Fruit fly (Drosophila melanogaster) whole organism, embryonic: ENCODE measurements around the gene AP-1sigma.

Experiments used
- Antp ChIP-seq: fragments of 200-800 bp; sonication (Bioruptor generic); optimal IDR thresholded peaks from 3 replicates; lab custom pipeline; 2016; ENCODE audit warnings: missing biosample characterization, missing genetic modification characterization
- B-H1 ChIP-seq: fragments of 200-800 bp; sonication (Bioruptor generic); IDR thresholded peaks from 3 replicates; pipeline ENCODE4 v1.3.6; 2022; ENCODE audit warnings: missing biosample characterization, missing genetic modification characterization
- CG10543 ChIP-seq: fragments of 200-800 bp; sonication (Bioruptor generic); optimal IDR thresholded peaks from 3 replicates; lab custom pipeline; 2017; ENCODE audit warnings: missing biosample characterization, mild to moderate bottlenecking, missing genetic modification characterization, moderate library complexity
- CG10654 ChIP-seq: fragments of 200-800 bp; sonication (Bioruptor generic); optimal IDR thresholded peaks from 2 replicates; lab custom pipeline; 2016; ENCODE audit warnings: missing biosample characterization, missing genetic modification characterization
- CG10959 ChIP-seq: fragments of 200-800 bp; sonication (Bioruptor generic); IDR thresholded peaks from 2 replicates; pipeline ENCODE4 v1.3.6; 2022; ENCODE audit warnings: missing biosample characterization, missing genetic modification characterization
- CG11247 ChIP-seq: fragments of 200-800 bp; sonication (Bioruptor generic); IDR thresholded peaks from 2 replicates; pipeline ENCODE4 v1.3.6; 2022; ENCODE audit warnings: missing biosample characterization, missing genetic modification characterization
- CG12071 ChIP-seq: fragments of 200-800 bp; sonication (Bioruptor generic); optimal IDR thresholded peaks from 3 replicates; lab custom pipeline; 2018; ENCODE audit warnings: missing biosample characterization, mild to moderate bottlenecking, missing genetic modification characterization
- CG12219 ChIP-seq: fragments of 200-800 bp; sonication (Bioruptor generic); optimal IDR thresholded peaks from 3 replicates; lab custom pipeline; 2018; ENCODE audit warnings: missing biosample characterization, mild to moderate bottlenecking, missing genetic modification characterization
- CG12391 ChIP-seq: fragments of 200-800 bp; sonication (Bioruptor generic); optimal IDR thresholded peaks from 3 replicates; lab custom pipeline; 2018; ENCODE audit warnings: missing biosample characterization, mild to moderate bottlenecking, missing genetic modification characterization, moderate library complexity
- CG12659 ChIP-seq: fragments of 200-800 bp; sonication (Bioruptor generic); optimal IDR thresholded peaks from 3 replicates; lab custom pipeline; 2017; ENCODE audit warnings: mild to moderate bottlenecking, missing biosample characterization, missing genetic modification reagents, missing genetic modification characterization
- CG17361 ChIP-seq: fragments of 200-800 bp; sonication (Bioruptor generic); IDR thresholded peaks from 3 replicates; pipeline ENCODE4 v1.3.6; 2022; ENCODE audit warnings: missing biosample characterization, missing genetic modification characterization
- CG2678 ChIP-seq: fragments of 200-800 bp; sonication (Bioruptor generic); optimal IDR thresholded peaks from 3 replicates; lab custom pipeline; 2019; ENCODE audit warnings: missing biosample characterization, mild to moderate bottlenecking, missing genetic modification characterization, moderate library complexity
- CG2712 ChIP-seq: fragments of 200-800 bp; optimal IDR thresholded peaks from 3 replicates; lab custom pipeline; 2019; ENCODE audit warnings: missing biosample characterization, mild to moderate bottlenecking, missing genetic modification characterization, moderate library complexity
- CG32532 ChIP-seq: fragments of 200-800 bp; sonication (Bioruptor generic); IDR thresholded peaks from 2 replicates; pipeline ENCODE4 v1.3.6; 2022; ENCODE audit warnings: missing biosample characterization, missing genetic modification characterization
- CG4707 ChIP-seq: fragments of 200-800 bp; sonication (Bioruptor generic); optimal IDR thresholded peaks from 2 replicates; lab custom pipeline; 2018; ENCODE audit warnings: missing biosample characterization, mild to moderate bottlenecking, missing genetic modification characterization, moderate library complexity
- CG4820 ChIP-seq: fragments of 200-800 bp; sonication (Bioruptor generic); optimal IDR thresholded peaks from 3 replicates; lab custom pipeline; 2016; ENCODE audit warnings: missing biosample characterization, missing genetic modification characterization
- CG6254 ChIP-seq: fragments of 200-800 bp; sonication (Bioruptor generic); optimal IDR thresholded peaks from 3 replicates; lab custom pipeline; 2017; ENCODE audit warnings: mild to moderate bottlenecking, missing biosample characterization, missing genetic modification reagents, missing genetic modification characterization
- CG6272 ChIP-seq: fragments of 200-800 bp; sonication (Bioruptor generic); IDR thresholded peaks from 2 replicates; pipeline ENCODE4 v1.3.6; 2022; ENCODE audit warnings: missing biosample characterization, missing genetic modification characterization
- CG6689 ChIP-seq: fragments of 200-800 bp; sonication (Bioruptor generic); IDR thresholded peaks from 2 replicates; pipeline ENCODE4 v1.3.6; 2022; ENCODE audit warnings: missing biosample characterization, missing genetic modification characterization
- CG8089 ChIP-seq: fragments of 200-800 bp; sonication (Bioruptor generic); optimal IDR thresholded peaks from 3 replicates; lab custom pipeline; 2016; ENCODE audit warnings: missing biosample characterization, missing genetic modification characterization
- Drgx ChIP-seq: fragments of 200-800 bp; sonication (Bioruptor generic); IDR thresholded peaks from 2 replicates; pipeline ENCODE4 v1.3.6; 2022; ENCODE audit warnings: missing biosample characterization, missing genetic modification characterization
- E2f2 ChIP-seq: fragments of 200-800 bp; sonication (Bioruptor generic); IDR thresholded peaks from 2 replicates; pipeline ENCODE4 v1.3.6; 2022; ENCODE audit warnings: missing biosample characterization, missing genetic modification characterization
- HLH3B ChIP-seq: fragments of 200-800 bp; sonication (Bioruptor generic); IDR thresholded peaks from 2 replicates; pipeline ENCODE4 v1.3.6; 2022; ENCODE audit warnings: missing biosample characterization, missing genetic modification characterization
- Jarid2 ChIP-seq: fragments of 200-800 bp; sonication (Bioruptor generic); optimal IDR thresholded peaks from 3 replicates; lab custom pipeline; 2017; ENCODE audit warnings: mild to moderate bottlenecking, missing biosample characterization, missing genetic modification reagents, missing genetic modification characterization
- Neu2 ChIP-seq: fragments of 200-800 bp; sonication (Bioruptor generic); optimal IDR thresholded peaks from 3 replicates; lab custom pipeline; 2016; ENCODE audit warnings: missing biosample characterization, missing genetic modification characterization, borderline replicate concordance
- Nf-YB ChIP-seq: fragments of 200-800 bp; sonication (Bioruptor generic); optimal IDR thresholded peaks from 3 replicates; lab custom pipeline; 2019; ENCODE audit warnings: missing biosample characterization, mild to moderate bottlenecking, missing genetic modification characterization, moderate library complexity
- Ptx1 ChIP-seq: fragments of 200-800 bp; sonication (Bioruptor generic); IDR thresholded peaks from 2 replicates; pipeline ENCODE4 v1.3.6; 2022; ENCODE audit warnings: missing biosample characterization, missing genetic modification characterization
- Rfx ChIP-seq: fragments of 200-800 bp; sonication (Bioruptor generic); IDR thresholded peaks from 2 replicates; pipeline ENCODE4 v1.3.6; 2022; ENCODE audit warnings: missing biosample characterization, missing genetic modification characterization
- Spps ChIP-seq: fragments of 200-800 bp; sonication (Bioruptor generic); optimal IDR thresholded peaks from 2 replicates; lab custom pipeline; 2018; ENCODE audit warnings: missing biosample characterization, mild to moderate bottlenecking, missing genetic modification characterization
- TFAM ChIP-seq: fragments of 200-800 bp; sonication (Bioruptor generic); optimal IDR thresholded peaks from 2 replicates; lab custom pipeline; 2017; ENCODE audit warnings: missing biosample characterization, missing genetic modification characterization, inconsistent platforms
- ara ChIP-seq: fragments of 200-800 bp; sonication (Bioruptor generic); IDR thresholded peaks from 2 replicates; pipeline ENCODE4 v1.3.6; 2022; ENCODE audit warnings: missing biosample characterization, missing genetic modification characterization
- ase ChIP-seq: fragments of 200-800 bp; sonication (Bioruptor generic); IDR thresholded peaks from 3 replicates; pipeline ENCODE4 v1.3.6; 2022; ENCODE audit warnings: missing biosample characterization, missing genetic modification characterization
- bowl ChIP-seq: fragments of 200-800 bp; sonication (Bioruptor generic); IDR thresholded peaks from 2 replicates; pipeline ENCODE4 v1.3.6; 2022; ENCODE audit warnings: missing biosample characterization, missing genetic modification characterization
- bsh ChIP-seq, 2 experiments: fragments of 200-800 bp; sonication (Bioruptor generic); optimal IDR thresholded peaks; 2 replicates each; lab custom pipeline; 2017 to 2018; ENCODE audit warnings: mild to moderate bottlenecking in 2 of 2, missing biosample characterization in 2 of 2, missing genetic modification characterization in 2 of 2, moderate library complexity in 1 of 2
- cad ChIP-seq: fragments of >200 bp; optimal IDR thresholded peaks from 2 replicates; lab custom pipeline; 2017; ENCODE audit warnings: missing biosample characterization, missing genetic modification characterization
- crp ChIP-seq, 2 experiments: fragments of 200-800 bp; sonication (Bioruptor generic); optimal IDR thresholded peaks; 2 replicates in 1 of 2; 3 replicates in 1 of 2; lab custom pipeline; 2017; ENCODE audit warnings: missing biosample characterization in 2 of 2, missing genetic modification characterization in 2 of 2, mild to moderate bottlenecking in 1 of 2, moderate library complexity in 1 of 2
- disco-r ChIP-seq: fragments of 200-800 bp; sonication (Bioruptor generic); optimal IDR thresholded peaks from 2 replicates; lab custom pipeline; 2016; ENCODE audit warnings: missing biosample characterization, missing genetic modification characterization
- fd102C ChIP-seq: fragments of 200-800 bp; sonication (Bioruptor generic); optimal IDR thresholded peaks from 2 replicates; lab custom pipeline; 2018; ENCODE audit warnings: missing biosample characterization, mild to moderate bottlenecking, missing genetic modification characterization, moderate library complexity
- fu2 ChIP-seq: fragments of 200-800 bp; sonication (Bioruptor generic); optimal IDR thresholded peaks from 2 replicates; lab custom pipeline; 2016; ENCODE audit warnings: missing biosample characterization, missing genetic modification characterization
- gce ChIP-seq: fragments of 200-800 bp; sonication (Bioruptor generic); IDR thresholded peaks from 3 replicates; pipeline ENCODE4 v1.3.6; 2022; ENCODE audit warnings: missing biosample characterization, missing genetic modification characterization
- grn ChIP-seq: fragments of 200-800 bp; sonication (Bioruptor generic); optimal IDR thresholded peaks from 3 replicates; lab custom pipeline; 2017; ENCODE audit warnings: missing biosample characterization, missing genetic modification characterization
- jing ChIP-seq: fragments of 200-800 bp; sonication (Bioruptor generic); optimal IDR thresholded peaks from 2 replicates; lab custom pipeline; 2018; ENCODE audit warnings: missing biosample characterization, mild to moderate bottlenecking, missing genetic modification characterization
- kah ChIP-seq: fragments of 200-800 bp; sonication (Bioruptor generic); optimal IDR thresholded peaks from 2 replicates; lab custom pipeline; 2018; ENCODE audit warnings: missing biosample characterization, mild to moderate bottlenecking, missing genetic modification characterization
- pfk ChIP-seq: fragments of 200-800 bp; sonication (Bioruptor generic); optimal IDR thresholded peaks from 2 replicates; lab custom pipeline; 2018; ENCODE audit warnings: missing biosample characterization, mild to moderate bottlenecking, missing genetic modification characterization, moderate library complexity
- rib ChIP-seq: fragments of 200-800 bp; sonication (Bioruptor generic); IDR thresholded peaks from 2 replicates; pipeline ENCODE4 v1.3.6; 2022; ENCODE audit warnings: missing biosample characterization, missing genetic modification characterization
- shn ChIP-seq: fragments of 200-800 bp; sonication (Bioruptor generic); optimal IDR thresholded peaks from 3 replicates; lab custom pipeline; 2016; ENCODE audit warnings: missing biosample characterization, missing genetic modification characterization
- sisA ChIP-seq: fragments of 200-800 bp; sonication (Bioruptor generic); IDR thresholded peaks from 2 replicates; pipeline ENCODE4 v1.3.6; 2022; ENCODE audit warnings: missing biosample characterization, missing genetic modification characterization
- slbo ChIP-seq: fragments of 200-800 bp; sonication (Bioruptor generic); IDR thresholded peaks from 2 replicates; pipeline ENCODE4 v1.3.6; 2022; ENCODE audit warnings: missing biosample characterization, missing genetic modification characterization
- slou ChIP-seq: fragments of 200-800 bp; sonication (Bioruptor generic); optimal IDR thresholded peaks from 3 replicates; lab custom pipeline; 2016; ENCODE audit warnings: missing biosample characterization, missing genetic modification characterization
- sug ChIP-seq: fragments of 200-800 bp; optimal IDR thresholded peaks from 2 replicates; lab custom pipeline; 2019; ENCODE audit warnings: missing biosample characterization, mild to moderate bottlenecking, missing genetic modification characterization, moderate library complexity
- tup ChIP-seq: fragments of 200-800 bp; sonication (Bioruptor generic); optimal IDR thresholded peaks from 2 replicates; lab custom pipeline; 2016; ENCODE audit warnings: missing biosample characterization, mild to moderate bottlenecking, missing genetic modification characterization, moderate library complexity
- zfh2 ChIP-seq: fragments of 200-800 bp; sonication (Bioruptor generic); optimal IDR thresholded peaks from 2 replicates; lab custom pipeline; 2016; ENCODE audit warnings: missing biosample characterization, missing genetic modification characterization

The AP-1sigma gene

dm6 chr3R:23927429-23927828 lies 31.0 kb upstream of the AP-1sigma start, which contains the start of gene CG13601:
TSS of gene CG13601 (minus strand) at chr3R:23927634.
- TF ChIP-seq gce (GFP tag; lab: Robert Waterston, UW) (no peak), CG32532 (GFP tag; lab: Robert Waterston, UW) (peak; percentile 41), CG11247 (GFP tag; lab: Robert Waterston, UW) (peak; percentile 52), CG4820 (GFP tag; lab: Kevin White, UChicago) (peak; percentile 13), bowl (GFP tag; lab: Robert Waterston, UW) (no peak), E2f2 (peak; percentile 43), tup (GFP tag; lab: Kevin White, UChicago) (no peak), CG17361 (GFP tag; lab: Robert Waterston, UW) (no peak), sisA (GFP tag; lab: Robert Waterston, UW) (no peak), slbo (GFP tag; lab: Robert Waterston, UW) (peak; percentile 77), Spps (tag; lab: Kevin White, UChicago) (no peak), Jarid2 (GFP tag; lab: Kevin White, UChicago) (no peak), grn (GFP tag; lab: Kevin White, UChicago) (no peak), HLH3B (GFP tag; lab: Robert Waterston, UW) (peak; percentile 21; the same call in 1 of the 2 replicates), B-H1 (GFP tag; lab: Robert Waterston, UW) (no peak), CG12391 (peak; percentile 49), Antp (GFP tag; lab: Kevin White, UChicago) (no peak), CG6689 (GFP tag; lab: Robert Waterston, UW) (no peak), cad (GFP tag; lab: Kevin White, UChicago) (no peak), jing (GFP tag; lab: Kevin White, UChicago) (no peak), fu2 (GFP tag; lab: Kevin White, UChicago) (no peak), ase (GFP tag; lab: Robert Waterston, UW) (no peak), TFAM (no peak), Drgx (no peak), pfk (GFP tag; lab: Kevin White, UChicago) (no peak), slou (GFP tag; lab: Kevin White, UChicago) (no peak), Rfx (GFP tag; lab: Robert Waterston, UW) (peak; percentile 75), CG2678 (tag; lab: Kevin White, UChicago) (no peak), CG12071 (no peak), shn (GFP tag; lab: Kevin White, UChicago) (no peak), bsh (GFP tag; optimal IDR thresholded peaks at IDR 0.05; lab: Kevin White, UChicago) (peak in 1 of 2 experiments; percentile 18), CG2712 (tag; lab: Kevin White, UChicago) (peak; percentile 27), CG6272 (GFP tag; lab: Robert Waterston, UW) (peak; percentile 23; the same call in 1 of the 2 replicates), fd102C (GFP tag; lab: Kevin White, UChicago) (no peak), crp (GFP tag; optimal IDR thresholded peaks at IDR 0.05; lab: Kevin White, UChicago) (no peak), rib (GFP tag; lab: Robert Waterston, UW) (no peak), Nf-YB (no peak), CG10654 (GFP tag; lab: Kevin White, UChicago) (no peak), ara (GFP tag; lab: Robert Waterston, UW) (no peak), sug (peak; percentile 30), kah (GFP tag; lab: Kevin White, UChicago) (no peak), CG12219 (no peak), zfh2 (no peak), CG6254 (GFP tag; lab: Kevin White, UChicago) (no peak), CG8089 (no peak), disco-r (GFP tag; lab: Kevin White, UChicago) (no peak), CG10543 (GFP tag; lab: Kevin White, UChicago) (peak; percentile 53), CG12659 (GFP tag; lab: Kevin White, UChicago) (peak; percentile 50), Neu2 (GFP tag; lab: Kevin White, UChicago) (no peak), CG10959 (GFP tag; lab: Robert Waterston, UW) (no peak), CG4707 (no peak), Ptx1 (0 out of 2 replicates have a peak, but pooled peaks have one; percentile 37)
